Worm (Caenorhabditis elegans): ENCODE measurements around the gene set-30.

Gene set-30

ce11 chrX:5022682-5023081, 23.6 kb downstream of the set-30 start (continued):
- TF ChIP-seq Y53F4B.3 (GFP tag; IDR thresholded peaks at IDR 0.05) (0 out of 2 replicates have a peak, but pooled peaks have one; percentile 39), ZK185.1 (tag; optimal IDR thresholded peaks at IDR 0.05; ENCODE audit: poor library complexity, severe bottlenecking) (peak; percentile 42), efl-1 (GFP tag; optimal IDR thresholded peaks at IDR 0.05) (no peak), ceh-58 (GFP tag; IDR thresholded peaks at IDR 0.05) (no peak), sptf-2 (GFP tag; optimal IDR thresholded peaks at IDR 0.05) (no peak), F52B5.7 (tag; optimal IDR thresholded peaks at IDR 0.05) (peak; percentile 70), xnd-1 (tag; optimal IDR thresholded peaks at IDR 0.05) (no peak), F23B12.7 (tag; optimal IDR thresholded peaks at IDR 0.05; ENCODE audit: insufficient read depth) (peak; percentile 87), lsy-27 (tag; optimal IDR thresholded peaks at IDR 0.05; ENCODE audit: borderline replicate concordance, insufficient read depth) (no peak), ceh-100 (GFP tag; IDR thresholded peaks at IDR 0.05) (peak; percentile 37; the same call in 1 of the 2 replicates), snpc-1.3 (tag; optimal IDR thresholded peaks at IDR 0.05; ENCODE audit: insufficient read depth) (peak; percentile 70), ztf-28 (GFP tag; IDR thresholded peaks at IDR 0.05) (peak; percentile 91), F33H1.4 (GFP tag; IDR thresholded peaks at IDR 0.05) (no peak), attf-5 (GFP tag; optimal IDR thresholded peaks at IDR 0.05) (peak; percentile 56), Y95B8A.8 (GFP tag; IDR thresholded peaks at IDR 0.05) (0 out of 2 replicates have a peak, but pooled peaks have one; percentile 13), C06A6.2 (GFP tag; conservative IDR thresholded peaks at IDR 0.05) (no peak), mxl-1 (tag; optimal IDR thresholded peaks at IDR 0.05) (peak; percentile 18), Y56A3A.18 (GFP tag; IDR thresholded peaks at IDR 0.05) (peak; percentile 20; the same call in 1 of the 2 replicates), hrde-1 (tag; optimal IDR thresholded peaks at IDR 0.05; ENCODE audit: borderline replicate concordance) (peak; percentile 1), mcd-1 (GFP tag; IDR thresholded peaks at IDR 0.05) (no peak), madf-3 (GFP tag; IDR thresholded peaks at IDR 0.05) (no peak), hlh-12 (tag; optimal IDR thresholded peaks at IDR 0.05) (no peak), B0336.3 (GFP tag; IDR thresholded peaks at IDR 0.05) (no peak), bed-2 (GFP tag; IDR thresholded peaks at IDR 0.05) (no peak), zim-3 (tag; optimal IDR thresholded peaks at IDR 0.05) (peak; percentile 57), snpc-3.4 (tag; optimal IDR thresholded peaks at IDR 0.05) (peak; percentile 14), lir-1 (GFP tag; conservative IDR thresholded peaks at IDR 0.05) (0 out of 2 replicates have a peak, but pooled peaks have one; percentile 43), B0035.1 (tag; optimal IDR thresholded peaks at IDR 0.05) (no peak), egrh-3 (GFP tag; IDR thresholded peaks at IDR 0.05) (peak; percentile 34; the same call in 1 of the 2 replicates), unc-130 (GFP tag; optimal IDR thresholded peaks at IDR 0.05) (no peak), lin-54 (GFP tag; optimal IDR thresholded peaks at IDR 0.05) (peak; percentile 22), rec-8 (tag; optimal IDR thresholded peaks at IDR 0.05) (peak; percentile 41 to 67), sea-2 (GFP tag; IDR thresholded peaks at IDR 0.05) (no peak), lsl-1 (GFP tag; optimal IDR thresholded peaks at IDR 0.05) (peak; percentile 2), attf-6 (GFP tag; IDR thresholded peaks at IDR 0.05) (0 out of 2 replicates have a peak, but pooled peaks have one; percentile 46), let-526 (GFP tag; IDR thresholded peaks at IDR 0.05) (no peak), zfh-2 (GFP tag; conservative IDR thresholded peaks at IDR 0.05) (0 out of 2 replicates have a peak, but pooled peaks have one; percentile 18), madf-8 (GFP tag; conservative IDR thresholded peaks at IDR 0.05) (no peak), pbrm-1 (GFP tag; IDR thresholded peaks at IDR 0.05) (peak; percentile 90), T26A5.8 (tag; optimal IDR thresholded peaks at IDR 0.05) (peak; percentile 14), ekl-4 (GFP tag; IDR thresholded peaks at IDR 0.05) (peak; percentile 47; the same call in 1 of the 2 replicates), bed-1 (GFP tag; IDR thresholded peaks at IDR 0.05) (no peak), C17E4.6 (GFP tag; IDR thresholded peaks at IDR 0.05) (0 out of 2 replicates have a peak, but pooled peaks have one; percentile 29), lin-26 (GFP tag; IDR thresholded peaks at IDR 0.05) (peak; percentile 90), Y67H2A.10 (GFP tag; conservative IDR thresholded peaks at IDR 0.05) (no peak), tbx-9 (tag; optimal IDR thresholded peaks at IDR 0.05; ENCODE audit: borderline replicate concordance) (no peak), ceh-40 (GFP tag; IDR thresholded peaks at IDR 0.05) (peak; percentile 55; the same call in 1 of the 2 replicates)

Data from whole organism, young adult.